Worm (Caenorhabditis elegans) whole organism, L4 larva: ENCODE data around the gene cec-3.

Source experiments
- D1046.2 ChIP-seq: fragments of 200-800 bp; sonication (Bioruptor generic); IDR thresholded peaks from 2 replicates; pipeline ENCODE4 v1.3.6; 2022; ENCODE audit warnings: missing genetic modification characterization, missing compliant biosample characterization
- F26F4.8 ChIP-seq: fragments of 200-800 bp; sonication (Bioruptor generic); conservative IDR thresholded peaks from 2 replicates; pipeline ENCODE4 v1.3.6; 2022; ENCODE audit warnings: missing genetic modification characterization, missing compliant biosample characterization
- T20F7.1 ChIP-seq: fragments of 200-800 bp; sonication (Bioruptor generic); optimal IDR thresholded peaks from 2 replicates; lab custom pipeline; 2018; ENCODE audit warnings: mild to moderate bottlenecking, missing genetic modification characterization, missing compliant biosample characterization
- Y5F2A.4 ChIP-seq: fragments of 200-800 bp; sonication (Bioruptor generic); optimal IDR thresholded peaks from 2 replicates; lab custom pipeline; 2018; ENCODE audit warnings: mild to moderate bottlenecking, missing genetic modification characterization, missing compliant biosample characterization
- ceh-28 ChIP-seq: fragments of 150-350 bp; optimal IDR thresholded peaks from 2 replicates; lab custom pipeline; 2014; ENCODE audit warnings: missing biosample characterization, missing genetic modification reagents, missing genetic modification characterization
- ceh-82 ChIP-seq: sonication (generic microtip); optimal IDR thresholded peaks from 2 replicates; lab custom pipeline; 2017; ENCODE audit warnings: missing biosample characterization, missing genetic modification characterization
- daf-8 ChIP-seq: fragments of 200-800 bp; sonication (Bioruptor generic); IDR thresholded peaks from 2 replicates; pipeline ENCODE4 v1.3.6; 2022; ENCODE audit warnings: missing genetic modification characterization, missing compliant biosample characterization
- lin-13 ChIP-seq: fragments of 150-350 bp; optimal IDR thresholded peaks from 2 replicates; lab custom pipeline; 2014; ENCODE audit warnings: missing biosample characterization, missing genetic modification reagents, missing genetic modification characterization
- nhr-102 ChIP-seq: sonication (generic microtip); optimal IDR thresholded peaks from 2 replicates; lab custom pipeline; 2016; ENCODE audit warnings: mild to moderate bottlenecking, missing genetic modification characterization, moderate library complexity, missing compliant biosample characterization
- nhr-6 ChIP-seq: fragments of 150-350 bp; optimal IDR thresholded peaks from 2 replicates; lab custom pipeline; 2014; ENCODE audit warnings: missing biosample characterization, missing genetic modification characterization
- spr-1 ChIP-seq: sonication (generic microtip); optimal IDR thresholded peaks from 2 replicates; lab custom pipeline; 2016; ENCODE audit warnings: mild to moderate bottlenecking, missing genetic modification characterization, missing compliant biosample characterization
- unc-130 ChIP-seq: sonication (generic microtip); optimal IDR thresholded peaks from 2 replicates; lab custom pipeline; 2016; ENCODE audit warnings: missing genetic modification reagents, missing genetic modification characterization, missing compliant biosample characterization
- unc-62 ChIP-seq, 3 experiments: fragments of 150-350 bp in 1 of 3; sonication (generic microtip); optimal IDR thresholded peaks in 2 of 3; peaks in 1 of 3; 1 replicate in 1 of 3; 2 replicates in 2 of 3; lab custom pipeline; 2014 to 2017; ENCODE audit warnings: missing biosample characterization in 3 of 3, missing genetic modification characterization in 3 of 3, missing genetic modification reagents in 3 of 3, missing genotype in 1 of 3
- zip-2 ChIP-seq: fragments of 150-350 bp; optimal IDR thresholded peaks from 2 replicates; lab custom pipeline; 2014; ENCODE audit warnings: missing biosample characterization, missing genetic modification characterization

cec-3 gene

ce11 chrII:7806054-7806453 lies 51.3 kb downstream of the cec-3 start:
- no peak for TF ChIP-seq zip-2 (tag; lab: Kevin White, UChicago)
- no peak for TF ChIP-seq ceh-82 (tag; lab: Kevin White, UChicago)
- TF ChIP-seq ceh-28 (tag; lab: Kevin White, UChicago) = no peak
- TF ChIP-seq D1046.2 (GFP tag; lab: Robert Waterston, UW) = no peak
- TF ChIP-seq daf-8 (GFP tag; lab: Robert Waterston, UW) = no peak
- no peak for TF ChIP-seq spr-1 (tag; lab: Kevin White, UChicago)
- TF ChIP-seq nhr-6 (tag; lab: Kevin White, UChicago) = no peak
- TF ChIP-seq F26F4.8 = no peak
- TF ChIP-seq unc-62 (GFP tag; optimal IDR thresholded peaks at IDR 0.05 in 1 of 2; lab: Kevin White, UChicago) = no peak
- TF ChIP-seq unc-62 (tag; optimal IDR thresholded peaks at IDR 0.05; lab: Kevin White, UChicago) = no peak
- TF ChIP-seq nhr-102 (tag; lab: Kevin White, UChicago) = no peak
- TF ChIP-seq lin-13 = no peak
- no peak for TF ChIP-seq T20F7.1 (GFP tag; lab: Kevin White, UChicago)
- TF ChIP-seq Y5F2A.4 (GFP tag; lab: Kevin White, UChicago) = no peak
- TF ChIP-seq unc-130 (GFP tag; lab: Kevin White, UChicago) = no peak
